Fruit fly (Drosophila melanogaster) whole organism, embryonic: ENCODE measurements around the gene CG33795.
A peak's percentile ranks its signal among the peaks of the same experiment; 100 is the strongest.

ENCODE experiments used
- B-H2 ChIP-seq: fragments of 200-800 bp; sonication (Bioruptor generic); optimal IDR thresholded peaks from 2 replicates; lab custom pipeline; 2018; ENCODE audit warnings: missing biosample characterization, mild to moderate bottlenecking, missing genetic modification characterization
- Blimp-1 ChIP-seq: fragments of 200-800 bp; sonication (Bioruptor generic); optimal IDR thresholded peaks from 3 replicates; lab custom pipeline; 2018; ENCODE audit warnings: missing biosample characterization, missing genetic modification characterization, mild to moderate bottlenecking, moderate library complexity, missing genetic modification reagents
- CG10959 ChIP-seq: fragments of 200-800 bp; sonication (Bioruptor generic); IDR thresholded peaks from 2 replicates; pipeline ENCODE4 v1.3.6; 2022; ENCODE audit warnings: missing biosample characterization, missing genetic modification characterization
- CG11085 ChIP-seq: fragments of 200-800 bp; sonication (Bioruptor generic); IDR thresholded peaks from 2 replicates; pipeline ENCODE4 v1.3.6; 2022; ENCODE audit warnings: missing biosample characterization, missing genetic modification characterization
- CG11456 ChIP-seq: fragments of 200-800 bp; sonication (Bioruptor generic); IDR thresholded peaks from 3 replicates; pipeline ENCODE4 v1.3.6; 2022; ENCODE audit warnings: missing biosample characterization, missing genetic modification characterization
- CG1233 ChIP-seq: fragments of 200-800 bp; sonication (Bioruptor generic); optimal IDR thresholded peaks from 4 replicates; lab custom pipeline; 2018; ENCODE audit warnings: missing biosample characterization, mild to moderate bottlenecking, missing genetic modification characterization
- CG12659 ChIP-seq: fragments of 200-800 bp; sonication (Bioruptor generic); optimal IDR thresholded peaks from 3 replicates; lab custom pipeline; 2017; ENCODE audit warnings: mild to moderate bottlenecking, missing biosample characterization, missing genetic modification reagents, missing genetic modification characterization
- CG15073 ChIP-seq: fragments of 200-800 bp; sonication (Bioruptor generic); optimal IDR thresholded peaks from 2 replicates; lab custom pipeline; 2016; ENCODE audit warnings: missing biosample characterization, missing genetic modification characterization
- CG15601 ChIP-seq: fragments of 200-800 bp; sonication (Bioruptor generic); optimal IDR thresholded peaks from 3 replicates; lab custom pipeline; 2019; ENCODE audit warnings: missing biosample characterization, mild to moderate bottlenecking, missing genetic modification characterization, moderate library complexity
- CG16815 ChIP-seq: fragments of 200-800 bp; sonication (Bioruptor generic); optimal IDR thresholded peaks from 3 replicates; lab custom pipeline; 2017; ENCODE audit warnings: missing biosample characterization, mild to moderate bottlenecking, missing genetic modification characterization
- CG18619 ChIP-seq: fragments of 200-800 bp; sonication (Bioruptor generic); optimal IDR thresholded peaks from 3 replicates; lab custom pipeline; 2017; ENCODE audit warnings: missing biosample characterization, mild to moderate bottlenecking, missing genetic modification characterization
- CG3065 ChIP-seq: fragments of 200-800 bp; sonication (Bioruptor generic); optimal IDR thresholded peaks from 2 replicates; lab custom pipeline; 2016; ENCODE audit warnings: missing biosample characterization, missing genetic modification characterization
- CG34224 ChIP-seq: fragments of 200-800 bp; sonication (Bioruptor generic); IDR thresholded peaks from 3 replicates; pipeline ENCODE4 v1.3.6; 2022; ENCODE audit warnings: missing biosample characterization, missing genetic modification characterization; ENCODE audit not compliant: partially characterized antibody
- CG42726 ChIP-seq: fragments of 200-800 bp; sonication (Bioruptor generic); IDR thresholded peaks from 2 replicates; pipeline ENCODE4 v1.3.6; 2022; ENCODE audit warnings: missing biosample characterization, missing genetic modification characterization; ENCODE audit not compliant: partially characterized antibody
- CG6683 ChIP-seq: fragments of 200-800 bp; sonication (Bioruptor generic); optimal IDR thresholded peaks from 2 replicates; lab custom pipeline; 2017; ENCODE audit warnings: missing biosample characterization, mild to moderate bottlenecking, missing genetic modification characterization, missing genetic modification reagents
- CG7556 ChIP-seq: fragments of 200-800 bp; sonication (Bioruptor generic); optimal IDR thresholded peaks from 2 replicates; lab custom pipeline; 2017; ENCODE audit warnings: missing biosample characterization, mild to moderate bottlenecking, missing genetic modification characterization
- CG7839 ChIP-seq: fragments of 200-800 bp; sonication (Bioruptor generic); optimal IDR thresholded peaks from 3 replicates; lab custom pipeline; 2018; ENCODE audit warnings: missing biosample characterization, mild to moderate bottlenecking, missing genetic modification characterization, moderate library complexity
- CG8765 ChIP-seq: fragments of 200-800 bp; sonication (Bioruptor generic); IDR thresholded peaks from 2 replicates; pipeline ENCODE4 v1.3.6; 2022; ENCODE audit warnings: missing biosample characterization, missing genetic modification characterization
- CG9932 ChIP-seq: fragments of 200-800 bp; sonication (Bioruptor generic); IDR thresholded peaks from 2 replicates; pipeline ENCODE4 v1.3.6; 2022; ENCODE audit warnings: missing biosample characterization, missing genetic modification characterization
- D ChIP-seq, 2 experiments: fragments of 200-800 bp in 1 of 2; fragments of >200 bp in 1 of 2; sonication (Bioruptor generic) in 1 of 2; optimal IDR thresholded peaks; 2 replicates in 1 of 2; 3 replicates in 1 of 2; lab custom pipeline; 2017; ENCODE audit warnings: mild to moderate bottlenecking in 1 of 2, missing biosample characterization in 1 of 2, missing genetic modification characterization in 1 of 2, missing genetic modification reagents in 1 of 2
- Dad ChIP-seq: fragments of 200-800 bp; sonication (Bioruptor generic); optimal IDR thresholded peaks from 3 replicates; lab custom pipeline; 2016; ENCODE audit warnings: missing biosample characterization, missing genetic modification characterization
- Dfd ChIP-seq, 2 experiments: fragments of >200 bp; optimal IDR thresholded peaks; 2 replicates each; lab custom pipeline; 2017; ENCODE audit warnings: missing biosample characterization in 2 of 2, missing genetic modification characterization in 2 of 2
- Doc3 ChIP-seq: fragments of 200-800 bp; sonication (Bioruptor generic); IDR thresholded peaks from 3 replicates; pipeline ENCODE4 v1.3.6; 2022; ENCODE audit warnings: missing biosample characterization, missing genetic modification characterization; ENCODE audit not compliant: partially characterized antibody
- Dref ChIP-seq: fragments of 200-800 bp; sonication (Bioruptor generic); IDR thresholded peaks from 2 replicates; pipeline ENCODE4 v1.3.6; 2022; ENCODE audit warnings: missing biosample characterization, missing genetic modification characterization
- ERR ChIP-seq: fragments of 200-800 bp; sonication (Bioruptor generic); optimal IDR thresholded peaks from 2 replicates; lab custom pipeline; 2016; ENCODE audit warnings: missing biosample characterization, missing genetic modification characterization
- Gug ChIP-seq: fragments of 200-800 bp; sonication (Bioruptor generic); IDR thresholded peaks from 4 replicates; pipeline ENCODE4 v1.3.6; 2022; ENCODE audit warnings: missing biosample characterization, missing genetic modification characterization
- Mrtf ChIP-seq: fragments of 200-800 bp; sonication (Bioruptor generic); IDR thresholded peaks from 3 replicates; pipeline ENCODE4 v1.3.6; 2022; ENCODE audit warnings: missing biosample characterization, missing genetic modification characterization
- NC2α ChIP-seq: fragments of 200-800 bp; sonication (Bioruptor generic); optimal IDR thresholded peaks from 2 replicates; lab custom pipeline; 2016; ENCODE audit warnings: missing biosample characterization, missing genetic modification characterization
- Nf-YB ChIP-seq: fragments of 200-800 bp; sonication (Bioruptor generic); optimal IDR thresholded peaks from 3 replicates; lab custom pipeline; 2019; ENCODE audit warnings: missing biosample characterization, mild to moderate bottlenecking, missing genetic modification characterization, moderate library complexity
- PHDP ChIP-seq: fragments of 200-800 bp; sonication (Bioruptor generic); optimal IDR thresholded peaks from 3 replicates; lab custom pipeline; 2018; ENCODE audit warnings: missing biosample characterization, mild to moderate bottlenecking, missing genetic modification characterization, moderate library complexity
- Poxn ChIP-seq: fragments of 200-800 bp; sonication (Bioruptor generic); IDR thresholded peaks from 2 replicates; pipeline ENCODE4 v1.3.6; 2022; ENCODE audit warnings: missing biosample characterization, missing genetic modification characterization
- Sin3A ChIP-seq: fragments of >200 bp; optimal IDR thresholded peaks from 2 replicates; lab custom pipeline; 2018
- Spps ChIP-seq: fragments of 200-800 bp; sonication (Bioruptor generic); optimal IDR thresholded peaks from 2 replicates; lab custom pipeline; 2018; ENCODE audit warnings: missing biosample characterization, mild to moderate bottlenecking, missing genetic modification characterization
- Stat92E ChIP-seq, 3 experiments: fragments of >200 bp in 2 of 3; fragments of 200-800 bp in 1 of 3; sonication (Bioruptor generic) in 1 of 3; optimal IDR thresholded peaks; 2 replicates each; lab custom pipeline; 2017 to 2019; ENCODE audit warnings: missing biosample characterization in 3 of 3, missing genetic modification characterization in 3 of 3, mild to moderate bottlenecking in 1 of 3, moderate library complexity in 1 of 3
- crc ChIP-seq: fragments of 200-800 bp; sonication (Bioruptor generic); optimal IDR thresholded peaks from 2 replicates; lab custom pipeline; 2016; ENCODE audit warnings: missing biosample characterization, missing genetic modification characterization
- dm ChIP-seq: fragments of 200-800 bp; sonication (Bioruptor generic); optimal IDR thresholded peaks from 3 replicates; lab custom pipeline; 2016; ENCODE audit warnings: missing biosample characterization, missing genetic modification characterization
- dysf ChIP-seq: fragments of 200-800 bp; sonication (Bioruptor generic); IDR thresholded peaks from 3 replicates; pipeline ENCODE4 v1.3.6; 2022; ENCODE audit warnings: missing biosample characterization, missing genetic modification characterization
- h ChIP-seq: fragments of >200 bp; optimal IDR thresholded peaks from 2 replicates; lab custom pipeline; 2017
- hkb ChIP-seq, 2 experiments: fragments of 200-800 bp in 1 of 2; fragments of >200 bp in 1 of 2; sonication (Bioruptor generic) in 1 of 2; IDR thresholded peaks in 1 of 2; optimal IDR thresholded peaks in 1 of 2; 2 replicates each; pipeline versions ENCODE4 v1.3.6 to Lab custom; 2017 to 2022; ENCODE audit warnings: missing biosample characterization in 1 of 2, missing genetic modification characterization in 1 of 2
- jing ChIP-seq: fragments of 200-800 bp; sonication (Bioruptor generic); optimal IDR thresholded peaks from 2 replicates; lab custom pipeline; 2018; ENCODE audit warnings: missing biosample characterization, mild to moderate bottlenecking, missing genetic modification characterization
- luna ChIP-seq: fragments of 200-800 bp; sonication (Bioruptor generic); optimal IDR thresholded peaks from 2 replicates; lab custom pipeline; 2016; ENCODE audit warnings: missing biosample characterization, missing genetic modification characterization
- odd ChIP-seq: fragments of 200-800 bp; sonication (Bioruptor generic); optimal IDR thresholded peaks from 2 replicates; lab custom pipeline; 2017; ENCODE audit warnings: missing biosample characterization, mild to moderate bottlenecking, missing genetic modification characterization
- onecut ChIP-seq: fragments of 200-800 bp; sonication (Bioruptor generic); IDR thresholded peaks from 2 replicates; pipeline ENCODE4 v1.3.6; 2022; ENCODE audit warnings: missing biosample characterization, missing genetic modification characterization
- pita ChIP-seq: fragments of 200-800 bp; sonication (Bioruptor generic); optimal IDR thresholded peaks from 2 replicates; lab custom pipeline; 2017; ENCODE audit warnings: missing biosample characterization, mild to moderate bottlenecking, missing genetic modification characterization
- prd ChIP-seq, 3 experiments: fragments of >200 bp in 2 of 3; fragments of 200-800 bp in 1 of 3; sonication (Bioruptor generic) in 1 of 3; optimal IDR thresholded peaks in 2 of 3; IDR thresholded peaks in 1 of 3; 2 replicates in 2 of 3; 3 replicates in 1 of 3; pipeline versions ENCODE4 v1.3.6 to Lab custom; 2017 to 2022; ENCODE audit warnings: missing biosample characterization in 1 of 3, missing genetic modification characterization in 1 of 3
- pros ChIP-seq: fragments of 200-800 bp; sonication (Bioruptor generic); optimal IDR thresholded peaks from 3 replicates; lab custom pipeline; 2019; ENCODE audit warnings: missing biosample characterization, mild to moderate bottlenecking, missing genetic modification characterization, moderate library complexity
- repo ChIP-seq: fragments of 200-800 bp; sonication (Bioruptor generic); optimal IDR thresholded peaks from 2 replicates; lab custom pipeline; 2016; ENCODE audit warnings: missing biosample characterization, missing genetic modification characterization
- zfh1 ChIP-seq: fragments of 200-800 bp; sonication (Bioruptor generic); IDR thresholded peaks from 3 replicates; pipeline ENCODE4 v1.3.6; 2022; ENCODE audit warnings: missing biosample characterization, missing genetic modification characterization

The CG33795 gene

dm6 chr3L:16161847-16162556 is 9.2 kb downstream of the CG33795 start (continued):
- TF ChIP-seq CG16815 (GFP tag; lab: Kevin White, UChicago) (peak; percentile 46), CG15601 (peak; percentile 80), CG1233 (peak; percentile 51), ERR (GFP tag; lab: Kevin White, UChicago) (peak; percentile 21), CG34224 (GFP tag; lab: Robert Waterston, UW) (no peak), CG9932 (GFP tag; lab: Robert Waterston, UW) (peak; percentile 70), CG12659 (GFP tag; lab: Kevin White, UChicago) (peak; percentile 77), CG18619 (GFP tag; lab: Kevin White, UChicago) (peak; percentile 76), Mrtf (GFP tag; lab: Robert Waterston, UW) (peak; percentile 33; the same call in 1 of the 3 replicates), CG3065 (no peak), pita (no peak), Gug (peak; percentile 26; the same call in 1 of the 4 replicates), CG15073 (GFP tag; lab: Kevin White, UChicago) (no peak), CG10959 (GFP tag; lab: Robert Waterston, UW) (no peak), NC2α (peak; percentile 12), prd (optimal IDR thresholded peaks at IDR 0.05; lab: Kevin White, UChicago) (no peak), prd (GFP tag; IDR thresholded peaks at IDR 0.05; lab: Robert Waterston, UW) (peak; percentile 60; the same call in 2 of the 3 replicates), dm (GFP tag; lab: Kevin White, UChicago) (peak; percentile 1), Stat92E (GFP tag; optimal IDR thresholded peaks at IDR 0.05; lab: Kevin White, UChicago) (no peak), onecut (peak; percentile 46), Poxn (GFP tag; lab: Robert Waterston, UW) (no peak), Sin3A (lab: Kevin White, UChicago) (no peak), CG42726 (GFP tag; lab: Robert Waterston, UW) (no peak), Dref (GFP tag; lab: Robert Waterston, UW) (no peak), odd (GFP tag; lab: Kevin White, UChicago) (peak; percentile 67), CG11085 (GFP tag; lab: Robert Waterston, UW) (no peak), Doc3 (GFP tag; lab: Robert Waterston, UW) (no peak), repo (GFP tag; lab: Kevin White, UChicago) (no peak), CG7556 (GFP tag; lab: Kevin White, UChicago) (peak; percentile 83), luna (no peak), Spps (tag; lab: Kevin White, UChicago) (peak; percentile 10), CG6683 (GFP tag; lab: Kevin White, UChicago) (peak; percentile 52), crc (GFP tag; lab: Kevin White, UChicago) (peak; percentile 72), Nf-YB (GFP tag; lab: Kevin White, UChicago) (peak; percentile 53), Dfd (GFP tag; optimal IDR thresholded peaks at IDR 0.05; lab: Kevin White, UChicago) (no peak), pros (no peak), D (optimal IDR thresholded peaks at IDR 0.05; lab: Kevin White, UChicago) (no peak), D (GFP tag; optimal IDR thresholded peaks at IDR 0.05; lab: Kevin White, UChicago) (peak; percentile 57), jing (GFP tag; lab: Kevin White, UChicago) (peak; percentile 16), PHDP (tag; lab: Kevin White, UChicago) (peak; percentile 84), h (lab: Kevin White, UChicago) (no peak), Dad (peak; percentile 45), Blimp-1 (GFP tag; lab: Kevin White, UChicago) (peak; percentile 67), zfh1 (GFP tag; lab: Robert Waterston, UW) (peak; percentile 40; the same call in 1 of the 3 replicates), CG8765 (GFP tag; lab: Robert Waterston, UW) (no peak), hkb (optimal IDR thresholded peaks at IDR 0.05; lab: Kevin White, UChicago) (no peak), hkb (GFP tag; IDR thresholded peaks at IDR 0.05; lab: Robert Waterston, UW) (peak; percentile 58; the same call in 1 of the 2 replicates), B-H2 (GFP tag; lab: Kevin White, UChicago) (peak; percentile 16), dysf (GFP tag; lab: Robert Waterston, UW) (peak; percentile 83), CG7839 (peak; percentile 85), CG11456 (GFP tag; lab: Robert Waterston, UW) (no peak)
